Fruit fly (Drosophila melanogaster) whole organism, embryonic: ENCODE data around the gene Or82a.
A peak's percentile ranks its signal among the peaks of the same experiment; 100 is the strongest.

Source experiments
- Abd-B ChIP-seq: fragments of 200-800 bp; sonication (Bioruptor generic); optimal IDR thresholded peaks from 2 replicates; lab custom pipeline; 2018; ENCODE audit warnings: missing biosample characterization, mild to moderate bottlenecking, missing genetic modification characterization, moderate library complexity
- Antp ChIP-seq: fragments of 200-800 bp; sonication (Bioruptor generic); optimal IDR thresholded peaks from 3 replicates; lab custom pipeline; 2016; ENCODE audit warnings: missing biosample characterization, missing genetic modification characterization
- Awh ChIP-seq: fragments of 200-800 bp; sonication (Bioruptor generic); IDR thresholded peaks from 2 replicates; pipeline ENCODE4, ENCODE4 v1.3.6; 2022; ENCODE audit warnings: missing biosample characterization, missing genetic modification characterization
- Bteb2 ChIP-seq: fragments of 200-800 bp; sonication (Bioruptor generic); optimal IDR thresholded peaks from 2 replicates; lab custom pipeline; 2016; ENCODE audit warnings: missing biosample characterization, missing genetic modification characterization
- CG10431 ChIP-seq: fragments of 200-800 bp; sonication (Bioruptor generic); optimal IDR thresholded peaks from 3 replicates; lab custom pipeline; 2018; ENCODE audit warnings: missing biosample characterization, mild to moderate bottlenecking, missing genetic modification characterization
- CG12071 ChIP-seq: fragments of 200-800 bp; sonication (Bioruptor generic); optimal IDR thresholded peaks from 3 replicates; lab custom pipeline; 2018; ENCODE audit warnings: missing biosample characterization, mild to moderate bottlenecking, missing genetic modification characterization
- CG13894 ChIP-seq: fragments of 200-800 bp; sonication (Bioruptor generic); optimal IDR thresholded peaks from 3 replicates; lab custom pipeline; 2018; ENCODE audit warnings: missing biosample characterization, mild to moderate bottlenecking, missing genetic modification characterization, moderate library complexity
- CG14710 ChIP-seq: fragments of 200-800 bp; sonication (Bioruptor generic); optimal IDR thresholded peaks from 3 replicates; lab custom pipeline; 2019; ENCODE audit warnings: missing biosample characterization, mild to moderate bottlenecking, missing genetic modification characterization, moderate library complexity
- CG17328 ChIP-seq: fragments of 200-800 bp; sonication (Bioruptor generic); IDR thresholded peaks from 2 replicates; pipeline ENCODE4 v1.3.6; 2022; ENCODE audit warnings: missing biosample characterization, missing genetic modification characterization
- CG17912 ChIP-seq: fragments of 200-800 bp; sonication (Bioruptor generic); optimal IDR thresholded peaks from 2 replicates; lab custom pipeline; 2018; ENCODE audit warnings: missing biosample characterization, mild to moderate bottlenecking, missing genetic modification characterization
- CG2120 ChIP-seq: fragments of 200-800 bp; sonication (Bioruptor generic); optimal IDR thresholded peaks from 3 replicates; lab custom pipeline; 2016; ENCODE audit warnings: missing biosample characterization, missing genetic modification characterization
- CG2199 ChIP-seq: fragments of 200-800 bp; sonication (Bioruptor generic); IDR thresholded peaks from 3 replicates; pipeline ENCODE4 v1.3.6; 2022; ENCODE audit warnings: missing biosample characterization, missing genetic modification characterization
- CG34376 ChIP-seq: fragments of 200-800 bp; sonication (Bioruptor generic); optimal IDR thresholded peaks from 2 replicates; lab custom pipeline; 2018; ENCODE audit warnings: missing biosample characterization, mild to moderate bottlenecking, missing genetic modification characterization
- CG4282 ChIP-seq: fragments of 200-800 bp; sonication (Bioruptor generic); optimal IDR thresholded peaks from 2 replicates; lab custom pipeline; 2016; ENCODE audit warnings: missing biosample characterization, missing genetic modification characterization
- CG4424 ChIP-seq: fragments of 200-800 bp; sonication (Bioruptor generic); optimal IDR thresholded peaks from 3 replicates; lab custom pipeline; 2016; ENCODE audit warnings: missing biosample characterization, missing genetic modification characterization
- CG4730 ChIP-seq: fragments of 200-800 bp; sonication (Bioruptor generic); IDR thresholded peaks from 2 replicates; pipeline ENCODE4 v1.3.6; 2022; ENCODE audit warnings: missing biosample characterization, missing genetic modification characterization
- CG6654 ChIP-seq: fragments of 200-800 bp; sonication (Bioruptor generic); optimal IDR thresholded peaks from 2 replicates; lab custom pipeline; 2017; ENCODE audit warnings: missing biosample characterization, mild to moderate bottlenecking, missing genetic modification characterization
- CG7357 ChIP-seq: fragments of 200-800 bp; sonication (Bioruptor generic); IDR thresholded peaks from 3 replicates; pipeline ENCODE4 v1.3.6; 2022; ENCODE audit warnings: missing biosample characterization, missing genetic modification characterization
- CG7372 ChIP-seq: fragments of 200-800 bp; sonication (Bioruptor generic); IDR thresholded peaks from 2 replicates; pipeline ENCODE4 v1.3.6; 2022; ENCODE audit warnings: missing biosample characterization, missing genetic modification characterization
- CG8388 ChIP-seq: fragments of 200-800 bp; sonication (Bioruptor generic); optimal IDR thresholded peaks from 2 replicates; lab custom pipeline; 2019; ENCODE audit warnings: missing biosample characterization, mild to moderate bottlenecking, missing genetic modification characterization, moderate library complexity
- CG9215 ChIP-seq: fragments of 200-800 bp; sonication (Bioruptor generic); IDR thresholded peaks from 2 replicates; pipeline ENCODE4 v1.3.6; 2022; ENCODE audit warnings: missing biosample characterization, missing genetic modification characterization
- CG9437 ChIP-seq: fragments of 200-800 bp; sonication (Bioruptor generic); optimal IDR thresholded peaks from 2 replicates; lab custom pipeline; 2018; ENCODE audit warnings: missing biosample characterization, mild to moderate bottlenecking, missing genetic modification characterization
- Chrac-16 ChIP-seq: fragments of 200-800 bp; sonication (Bioruptor generic); optimal IDR thresholded peaks from 3 replicates; lab custom pipeline; 2016; ENCODE audit warnings: missing biosample characterization, missing genetic modification characterization
- Ets65A ChIP-seq: fragments of 200-800 bp; sonication (Bioruptor generic); peaks from one replicate; lab custom pipeline; 2016; ENCODE audit warnings: missing biosample characterization, missing genetic modification characterization
- HLH54F ChIP-seq: fragments of 200-800 bp; sonication (Bioruptor generic); optimal IDR thresholded peaks from 3 replicates; lab custom pipeline; 2016; ENCODE audit warnings: missing biosample characterization, missing genetic modification characterization
- HLHmδ ChIP-seq: fragments of 200-800 bp; sonication (Bioruptor generic); optimal IDR thresholded peaks from 2 replicates; lab custom pipeline; 2018; ENCODE audit warnings: missing biosample characterization, mild to moderate bottlenecking, missing genetic modification characterization, moderate library complexity
- MTF-1 ChIP-seq: fragments of 200-800 bp; sonication (Bioruptor generic); optimal IDR thresholded peaks from 2 replicates; lab custom pipeline; 2018; ENCODE audit warnings: missing biosample characterization, mild to moderate bottlenecking, missing genetic modification characterization, borderline replicate concordance
- Nf-YA ChIP-seq: fragments of 200-800 bp; sonication (Bioruptor generic); IDR thresholded peaks from 2 replicates; pipeline ENCODE4 v1.3.6; 2022; ENCODE audit warnings: missing biosample characterization, missing genetic modification characterization
- Nf-YB ChIP-seq: fragments of 200-800 bp; sonication (Bioruptor generic); optimal IDR thresholded peaks from 3 replicates; lab custom pipeline; 2019; ENCODE audit warnings: missing biosample characterization, mild to moderate bottlenecking, missing genetic modification characterization, moderate library complexity
- Nf-YC ChIP-seq: fragments of 200-800 bp; optimal IDR thresholded peaks from 3 replicates; lab custom pipeline; 2019; ENCODE audit warnings: missing biosample characterization, mild to moderate bottlenecking, missing genetic modification characterization, moderate library complexity
- Opbp ChIP-seq: fragments of 200-800 bp; sonication (Bioruptor generic); IDR thresholded peaks from 3 replicates; pipeline ENCODE4 v1.3.6; 2022; ENCODE audit warnings: missing biosample characterization, missing genetic modification characterization; ENCODE audit not compliant: partially characterized antibody
- Six4 ChIP-seq: fragments of 200-800 bp; sonication (Bioruptor generic); optimal IDR thresholded peaks from 2 replicates; lab custom pipeline; 2016; ENCODE audit warnings: missing biosample characterization, missing genetic modification characterization
- Sox102F ChIP-seq: fragments of 200-800 bp; sonication (Bioruptor generic); optimal IDR thresholded peaks from 2 replicates; lab custom pipeline; 2018; ENCODE audit warnings: missing biosample characterization, mild to moderate bottlenecking, missing genetic modification characterization, moderate library complexity
- Tbp ChIP-seq: fragments of >200 bp; optimal IDR thresholded peaks from 2 replicates; lab custom pipeline; 2018; ENCODE audit warnings: missing biosample characterization, missing genetic modification characterization
- bcd ChIP-seq: fragments of 200-800 bp; sonication (Bioruptor generic); optimal IDR thresholded peaks from 2 replicates; lab custom pipeline; 2017; ENCODE audit warnings: missing biosample characterization, mild to moderate bottlenecking, missing genetic modification characterization
- caup ChIP-seq: fragments of 200-800 bp; sonication (Bioruptor generic); optimal IDR thresholded peaks from 3 replicates; lab custom pipeline; 2017; ENCODE audit warnings: missing biosample characterization, mild to moderate bottlenecking, missing genetic modification characterization, moderate library complexity; ENCODE audit not compliant: severe bottlenecking
- ci ChIP-seq: fragments of 200-800 bp; sonication (Bioruptor generic); IDR thresholded peaks from 3 replicates; pipeline ENCODE4 v1.3.6; 2022; ENCODE audit warnings: missing biosample characterization, missing genetic modification characterization
- dm ChIP-seq: fragments of 200-800 bp; sonication (Bioruptor generic); optimal IDR thresholded peaks from 3 replicates; lab custom pipeline; 2016; ENCODE audit warnings: missing biosample characterization, missing genetic modification characterization
- exex ChIP-seq: fragments of 200-800 bp; sonication (Bioruptor generic); optimal IDR thresholded peaks from 4 replicates; lab custom pipeline; 2018; ENCODE audit warnings: missing biosample characterization, mild to moderate bottlenecking, missing genetic modification characterization, moderate library complexity
- fu2 ChIP-seq: fragments of 200-800 bp; sonication (Bioruptor generic); optimal IDR thresholded peaks from 2 replicates; lab custom pipeline; 2016; ENCODE audit warnings: missing biosample characterization, missing genetic modification characterization
- grn ChIP-seq: fragments of 200-800 bp; sonication (Bioruptor generic); optimal IDR thresholded peaks from 3 replicates; lab custom pipeline; 2017; ENCODE audit warnings: missing biosample characterization, missing genetic modification characterization
- ham ChIP-seq: fragments of 200-800 bp; sonication (Bioruptor generic); IDR thresholded peaks from 2 replicates; pipeline ENCODE4 v1.3.6; 2022; ENCODE audit warnings: missing biosample characterization, missing genetic modification characterization
- mirr ChIP-seq: fragments of 200-800 bp; sonication (Bioruptor generic); optimal IDR thresholded peaks from 3 replicates; lab custom pipeline; 2018; ENCODE audit warnings: missing biosample characterization, mild to moderate bottlenecking, missing genetic modification characterization
- nau ChIP-seq: fragments of 200-800 bp; sonication (Bioruptor generic); optimal IDR thresholded peaks from 3 replicates; lab custom pipeline; 2017; ENCODE audit warnings: missing biosample characterization, mild to moderate bottlenecking, missing genetic modification characterization, missing genetic modification reagents
- onecut ChIP-seq: fragments of 200-800 bp; sonication (Bioruptor generic); IDR thresholded peaks from 2 replicates; pipeline ENCODE4 v1.3.6; 2022; ENCODE audit warnings: missing biosample characterization, missing genetic modification characterization
- ro ChIP-seq: fragments of 200-800 bp; sonication (Bioruptor generic); IDR thresholded peaks from 2 replicates; pipeline ENCODE4 v1.3.6; 2022; ENCODE audit warnings: missing biosample characterization, missing genetic modification characterization
- shn ChIP-seq: fragments of 200-800 bp; sonication (Bioruptor generic); optimal IDR thresholded peaks from 3 replicates; lab custom pipeline; 2016; ENCODE audit warnings: missing biosample characterization, missing genetic modification characterization
- sug ChIP-seq: fragments of 200-800 bp; optimal IDR thresholded peaks from 2 replicates; lab custom pipeline; 2019; ENCODE audit warnings: missing biosample characterization, mild to moderate bottlenecking, missing genetic modification characterization, moderate library complexity
- zfh1 ChIP-seq: fragments of 200-800 bp; sonication (Bioruptor generic); IDR thresholded peaks from 3 replicates; pipeline ENCODE4 v1.3.6; 2022; ENCODE audit warnings: missing biosample characterization, missing genetic modification characterization

Gene Or82a

dm6 chr3R:4291289-4291688 lies 34.5 kb downstream of the Or82a start (continued):
- no peak for TF ChIP-seq CG4424 (GFP tag; lab: Kevin White, UChicago)
- no peak for TF ChIP-seq CG4730 (GFP tag; lab: Robert Waterston, UW)
- TF ChIP-seq Nf-YC (tag; lab: Kevin White, UChicago) = peak; percentile 36
- TF ChIP-seq, all 482 proteins: peak for 15

- no peak for TF ChIP-seq MTF-1 (GFP tag; lab: Kevin White, UChicago)
- no peak for TF ChIP-seq Nf-YB (GFP tag; lab: Kevin White, UChicago)
- peak; percentile 94 for TF ChIP-seq onecut (GFP tag; lab: Robert Waterston, UW)
- peak; percentile 43 for TF ChIP-seq CG10431 (GFP tag; lab: Kevin White, UChicago)
- no peak for TF ChIP-seq ci (GFP tag; lab: Robert Waterston, UW)
- no peak for TF ChIP-seq CG8388
- no peak for TF ChIP-seq HLH54F (GFP tag; lab: Kevin White, UChicago)
- no peak for TF ChIP-seq CG17328
- TF ChIP-seq dm (GFP tag; lab: Kevin White, UChicago) = no peak
- TF ChIP-seq Opbp = no peak
- no peak for TF ChIP-seq CG14710
- no peak for TF ChIP-seq Nf-YA (GFP tag; lab: Robert Waterston, UW)
- no peak for TF ChIP-seq ham
- no peak for TF ChIP-seq fu2 (GFP tag; lab: Kevin White, UChicago)
- TF ChIP-seq Ets65A (GFP tag; lab: Kevin White, UChicago) = peak; percentile 71
- TF ChIP-seq CG4282 = no peak
- TF ChIP-seq CG9437 (GFP tag; lab: Kevin White, UChicago) = peak; percentile 58
- no peak for TF ChIP-seq CG17912 (GFP tag; lab: Kevin White, UChicago)
- no peak for TF ChIP-seq caup (GFP tag; lab: Kevin White, UChicago)
- no peak for TF ChIP-seq Chrac-16 (GFP tag; lab: Kevin White, UChicago)
- no peak for TF ChIP-seq ro (GFP tag; lab: Robert Waterston, UW)
Observed at dm6 chr3R:4292185-4292584, 35.4 kb downstream of the Or82a start.

DNA sequence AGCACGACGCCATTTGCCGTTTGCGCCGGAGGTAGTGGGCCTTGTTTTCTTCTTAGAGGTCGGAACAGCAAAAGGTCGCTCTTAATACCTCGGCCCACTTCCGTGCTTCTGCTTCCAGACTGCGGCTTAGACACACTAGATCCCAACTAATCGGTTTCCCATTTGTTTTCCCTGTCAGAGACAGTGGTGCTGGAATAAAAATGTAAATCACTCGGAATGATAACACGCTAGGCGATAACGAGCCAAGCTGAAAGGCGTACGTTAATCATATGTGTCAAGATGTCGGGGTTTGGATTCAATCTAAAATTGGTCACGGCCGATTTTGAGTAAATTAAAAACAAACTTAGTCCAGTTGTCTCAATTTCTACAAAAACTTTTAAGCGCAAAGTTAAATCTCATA lies 37.9 kb downstream of the Or82a start, which contains the start of gene Nepl11:
Gene Nepl11 (minus strand): TSS at position 152 of the 400 bp plus-strand sequence.
- no peak for TF ChIP-seq Awh (GFP tag; lab: Robert Waterston, UW)
- TF ChIP-seq shn = no peak
- TF ChIP-seq sug (tag; lab: Kevin White, UChicago) = peak; percentile 57
- TF ChIP-seq Abd-B (GFP tag; lab: Kevin White, UChicago) = no peak
- TF ChIP-seq Six4 (GFP tag; lab: Kevin White, UChicago) = no peak
- no peak for TF ChIP-seq CG6654
- TF ChIP-seq Bteb2 (GFP tag; lab: Kevin White, UChicago) = no peak
- TF ChIP-seq CG7357 = no peak
- TF ChIP-seq CG34376 (GFP tag; lab: Kevin White, UChicago) = peak; percentile 70

DNA sequence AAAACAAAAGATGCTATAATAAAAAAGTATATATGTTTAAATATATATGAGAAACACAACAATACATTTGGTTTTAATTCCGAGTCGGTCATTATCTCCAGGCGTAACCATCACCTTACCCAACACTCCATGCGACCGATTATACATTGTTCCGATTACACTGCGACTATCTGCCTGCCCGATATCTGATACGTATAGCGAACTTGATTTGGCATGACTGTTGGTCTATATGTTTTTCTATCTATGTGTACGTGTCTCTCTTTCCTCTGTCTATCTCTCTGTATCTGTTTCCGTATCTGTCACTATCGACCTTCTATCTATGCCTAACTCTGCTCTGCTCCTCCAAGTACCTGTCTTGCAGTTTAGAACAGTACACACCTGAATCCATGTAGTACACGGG lies 44.7 kb downstream of the Or82a start:
- TF ChIP-seq CG2199 (GFP tag; lab: Robert Waterston, UW) (0 out of 3 replicates have a peak, but pooled peaks have one; percentile 29), grn (peak; percentile 54), HLHmδ (GFP tag; lab: Kevin White, UChicago) (no peak), nau (GFP tag; lab: Kevin White, UChicago) (no peak), Sox102F (GFP tag; lab: Kevin White, UChicago) (no peak), CG12071 (no peak), CG9215 (GFP tag; lab: Robert Waterston, UW) (no peak), zfh1 (GFP tag; lab: Robert Waterston, UW) (no peak), CG7372 (no peak), bcd (no peak), Tbp (GFP tag; lab: Kevin White, UChicago) (no peak), sug (tag; lab: Kevin White, UChicago) (peak; percentile 36), CG2120 (no peak), mirr (GFP tag; lab: Kevin White, UChicago) (peak; percentile 45), CG13894 (tag; lab: Kevin White, UChicago) (peak; percentile 30), exex (tag; lab: Kevin White, UChicago) (peak; percentile 35), Antp (GFP tag; lab: Kevin White, UChicago) (no peak)
- TF ChIP-seq, all 482 proteins: peak for 6
